Worm (Caenorhabditis elegans) whole organism, dauer: ENCODE data around the gene elf-1.

Source experiments
- unc-62 ChIP-seq: sonication (generic microtip); optimal IDR thresholded peaks from 2 replicates; lab custom pipeline; 2017; ENCODE audit warnings: missing biosample characterization, missing genetic modification reagents, missing genetic modification characterization

elf-1 gene

ce11 chrIII:675413-675812, 13.6 kb upstream of the elf-1 start:
- TF ChIP-seq unc-62 (GFP tag; lab: Kevin White, UChicago) = no peak

DNA sequence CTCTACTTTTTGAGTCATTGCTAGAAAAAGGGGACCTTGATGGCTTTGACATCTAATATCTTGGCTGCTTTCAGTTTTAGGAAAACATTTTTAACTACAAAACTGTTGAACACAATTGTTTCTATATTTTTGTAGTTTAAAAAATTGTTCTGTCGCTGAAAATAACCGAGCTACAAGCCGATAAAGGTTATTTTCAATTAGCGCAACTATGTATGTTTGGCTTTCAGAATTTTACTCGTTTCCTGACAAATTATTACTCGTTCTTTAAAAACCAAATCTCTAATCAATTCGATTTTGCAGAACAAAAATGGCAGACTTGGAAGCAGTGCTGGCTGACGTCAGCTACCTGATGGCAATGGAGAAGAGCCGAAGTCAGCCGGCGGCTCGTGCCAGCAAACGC, 13.1 kb upstream of the elf-1 start, which contains the start of gene grk-2:
TSS of gene grk-2 (plus strand) at position 301 of the 400 bp plus-strand sequence.
- no peak for TF ChIP-seq unc-62 (GFP tag; lab: Kevin White, UChicago)

- no peak for TF ChIP-seq unc-62 (GFP tag; lab: Kevin White, UChicago)
Measured at ce11 chrIII:683318-683717, 5.7 kb upstream of the elf-1 start, which contains the start of gene W02B3.4. Gene W02B3.4, minus strand, starts transcription at chrIII:683418.

DNA sequence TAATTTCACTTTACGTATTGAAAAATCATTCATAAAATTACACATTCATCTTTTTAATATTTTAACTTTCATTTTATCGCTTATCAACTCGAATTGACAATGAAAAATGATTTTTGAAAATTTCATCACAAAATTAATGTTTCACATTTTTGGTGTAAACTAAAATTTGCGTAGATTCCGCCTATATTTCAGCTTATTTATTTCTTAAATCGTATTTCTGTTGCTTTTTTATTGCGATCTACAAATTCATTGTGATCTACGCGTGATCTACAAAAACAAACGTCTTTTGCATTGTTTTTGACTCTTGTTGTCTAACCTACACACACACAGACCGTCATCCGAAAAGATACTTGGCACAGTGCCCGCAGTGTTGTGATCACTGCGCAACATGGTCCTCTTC, 886 bp upstream of the elf-1 start:
- TF ChIP-seq unc-62 (GFP tag; lab: Kevin White, UChicago) = no peak

DNA sequence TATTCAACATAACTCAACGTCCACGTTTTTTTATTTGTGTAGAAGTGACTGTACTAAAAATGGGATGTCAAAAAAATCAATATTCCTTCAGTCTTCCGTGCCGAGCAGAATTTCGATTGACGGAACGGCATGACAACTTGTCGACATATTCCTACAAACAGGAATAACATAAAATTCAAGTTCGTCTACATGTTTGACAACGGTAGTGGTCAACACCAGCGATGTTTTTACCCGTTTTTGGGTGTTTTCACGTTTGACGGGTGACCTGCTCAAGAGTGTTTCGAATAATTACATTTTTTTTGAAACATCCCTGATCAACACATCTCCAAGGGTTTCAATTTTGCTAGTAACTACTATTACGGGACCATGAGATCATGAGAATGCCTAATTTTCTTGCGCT, 3.0 kb downstream of the elf-1 start, which contains the start of gene W02B3.7:
TSS of gene W02B3.7 (minus strand) at position 101 of the 400 bp plus-strand sequence.
- TF ChIP-seq unc-62 (GFP tag; lab: Kevin White, UChicago) = no peak

DNA sequence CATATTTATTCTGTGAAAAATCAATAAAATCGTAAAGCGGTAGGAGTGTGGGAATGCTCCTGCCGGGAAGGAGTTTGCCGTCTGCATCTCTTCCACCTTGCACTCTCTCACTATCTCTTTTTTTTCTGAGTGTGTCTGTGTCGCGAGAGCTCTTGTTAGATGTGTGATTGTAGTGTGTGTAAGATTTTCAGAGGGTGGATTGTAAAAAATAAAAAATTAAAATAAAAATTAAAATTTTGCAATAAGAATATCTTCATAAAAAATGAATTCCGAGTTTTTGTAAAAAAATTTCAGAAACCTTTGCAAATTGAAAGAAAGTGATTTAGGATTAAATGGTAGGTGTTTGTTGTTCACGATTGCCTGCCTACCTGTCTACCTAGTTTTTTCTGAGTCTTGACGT, 7.4 kb downstream of the elf-1 start, which contains the start of gene sel-15:
TSS of gene sel-15 (minus strand) at position 101 of the 400 bp plus-strand sequence.
- no peak for TF ChIP-seq unc-62 (GFP tag; lab: Kevin White, UChicago)

DNA sequence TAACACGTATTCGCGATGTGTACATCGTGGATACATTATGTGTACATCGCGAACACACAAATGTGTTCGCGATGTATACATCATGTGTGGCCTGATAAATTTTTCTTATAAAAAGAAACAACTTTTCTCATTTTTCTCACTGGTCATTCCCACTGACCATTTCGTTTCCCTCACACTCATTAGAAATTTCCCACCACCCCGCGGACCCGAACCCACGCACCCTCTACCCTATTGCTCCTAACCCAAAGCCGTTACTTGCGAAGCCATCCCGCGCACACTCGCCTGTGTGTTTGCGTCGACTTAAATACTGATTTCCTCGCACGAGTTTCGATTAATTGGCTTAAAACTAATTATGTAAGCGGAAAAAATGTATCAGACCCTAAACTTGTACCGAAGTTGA, 9.8 kb downstream of the elf-1 start:
- TF ChIP-seq unc-62 (GFP tag; lab: Kevin White, UChicago) = no peak

DNA sequence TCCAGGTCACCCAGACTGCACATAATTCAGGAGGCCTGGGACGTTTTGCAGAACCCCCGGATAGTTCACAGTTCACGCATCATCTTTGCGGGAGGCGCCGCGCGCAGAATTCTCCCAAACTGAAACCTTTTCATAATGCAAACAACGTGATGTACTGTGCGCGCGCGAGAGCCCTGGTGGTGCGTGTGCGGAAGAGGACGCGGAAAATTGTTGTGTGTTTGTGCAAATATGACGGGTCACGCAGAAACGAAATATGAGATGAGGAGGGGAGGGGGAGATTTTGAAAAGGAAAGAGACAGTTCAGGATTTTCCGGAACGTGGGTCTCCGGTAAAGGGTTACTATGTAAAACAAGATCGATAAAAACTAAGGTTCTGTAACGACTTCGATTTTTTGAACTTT, 21.1 kb downstream of the elf-1 start:
- TF ChIP-seq unc-62 (GFP tag; lab: Kevin White, UChicago) = no peak

ce11 chrIII:724819-725218, 35.9 kb downstream of the elf-1 start, which contains the start of gene flp-24:
Gene flp-24, plus strand, starts transcription at chrIII:725119.
- TF ChIP-seq unc-62 (GFP tag; lab: Kevin White, UChicago) = no peak

ce11 chrIII:728074-728473, 39.1 kb downstream of the elf-1 start:
- no peak for TF ChIP-seq unc-62 (GFP tag; lab: Kevin White, UChicago)

- TF ChIP-seq unc-62 (GFP tag; lab: Kevin White, UChicago) = no peak
Measured at ce11 chrIII:728694-729093, 39.7 kb downstream of the elf-1 start.

DNA sequence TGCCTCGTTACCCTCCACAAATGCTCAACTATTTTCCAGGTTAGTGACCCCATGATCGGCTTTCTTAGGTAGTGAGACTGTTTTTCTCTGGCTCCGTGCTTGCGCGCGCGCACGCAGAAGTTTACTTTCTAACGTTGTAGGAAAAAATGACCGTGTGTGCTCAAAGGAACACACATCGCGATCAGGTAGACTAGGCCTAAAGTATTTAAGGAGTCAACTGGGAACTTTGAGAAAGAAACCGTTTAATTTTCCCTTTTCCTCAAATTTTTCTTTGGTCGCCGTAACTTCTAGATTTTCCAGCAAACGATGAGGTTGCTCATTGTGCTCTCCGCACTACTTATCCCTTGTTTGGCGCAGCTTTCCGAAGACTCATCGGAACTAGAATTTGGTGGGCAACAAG, 51.4 kb downstream of the elf-1 start, which contains the start of gene idpp-1:
TSS of gene idpp-1 (plus strand) at position 301 of the 400 bp plus-strand sequence.
- no peak for TF ChIP-seq unc-62 (GFP tag; lab: Kevin White, UChicago)

- no peak for TF ChIP-seq unc-62 (GFP tag; lab: Kevin White, UChicago)
Measured at ce11 chrIII:744459-744858, 55.5 kb downstream of the elf-1 start.

- TF ChIP-seq unc-62 (GFP tag; lab: Kevin White, UChicago) = no peak
Measured at ce11 chrIII:748782-749181, 59.8 kb downstream of the elf-1 start.

- no peak for TF ChIP-seq unc-62 (GFP tag; lab: Kevin White, UChicago)
Measured at ce11 chrIII:750028-750427, 61.1 kb downstream of the elf-1 start.

DNA sequence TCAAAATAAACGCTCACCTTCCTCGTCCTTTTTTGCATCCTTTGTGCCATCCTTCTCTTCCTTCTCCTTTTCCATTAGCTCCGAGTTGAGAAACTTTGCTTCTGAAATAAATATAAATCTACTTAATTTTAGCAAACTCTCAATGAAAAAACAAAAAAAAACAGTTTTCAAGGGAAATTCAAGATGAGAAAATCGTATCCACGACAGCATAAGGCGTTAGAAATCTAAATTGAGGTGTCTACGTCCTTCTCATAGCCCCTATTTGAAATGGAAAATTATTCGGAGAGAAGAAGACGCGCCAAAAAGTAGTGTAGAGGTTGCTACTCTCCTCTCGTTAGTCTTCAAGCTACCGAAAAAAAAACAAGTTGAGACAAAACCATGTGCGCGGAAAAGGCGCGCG, 63.4 kb downstream of the elf-1 start, which contains the start of gene pat-12:
TSS of gene pat-12 (minus strand) at position 101 of the 400 bp plus-strand sequence.
- TF ChIP-seq unc-62 (GFP tag; lab: Kevin White, UChicago) = no peak

DNA sequence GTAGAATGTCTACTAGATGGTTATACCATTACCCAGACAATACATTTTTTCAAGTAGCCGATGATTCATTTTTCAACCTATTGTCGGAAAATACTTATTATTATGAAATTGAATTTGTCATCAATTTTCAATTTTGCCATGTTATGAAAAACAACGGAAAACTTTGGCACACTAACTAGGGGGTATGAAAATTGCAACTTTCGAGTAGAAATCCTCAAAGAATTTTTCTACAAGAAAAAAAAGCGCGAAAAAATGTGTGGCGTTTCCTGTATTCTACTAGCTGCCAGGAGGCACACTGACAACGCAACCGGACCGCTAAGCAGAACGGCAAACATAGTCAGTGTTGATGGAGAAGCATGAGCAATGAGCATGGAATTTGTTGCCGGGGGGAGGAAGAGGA, 65.4 kb downstream of the elf-1 start:
- no peak for TF ChIP-seq unc-62 (GFP tag; lab: Kevin White, UChicago)
